Fruit fly (Drosophila melanogaster) whole organism, adult: ENCODE data around the gene trbl.
A peak's percentile ranks its signal among the peaks of the same experiment; 100 is the strongest.

Source experiments
- CG11617 ChIP-seq: fragments of 200-800 bp; sonication (Bioruptor generic); optimal IDR thresholded peaks from 2 replicates; lab custom pipeline; 2017; ENCODE audit warnings: mild to moderate bottlenecking, missing biosample characterization, missing genetic modification reagents, missing genetic modification characterization
- CG12768 ChIP-seq: fragments of 200-800 bp; sonication (Bioruptor generic); optimal IDR thresholded peaks from 2 replicates; lab custom pipeline; 2017; ENCODE audit warnings: missing biosample characterization, missing genetic modification characterization, mild to moderate bottlenecking, moderate library complexity, missing genetic modification reagents
- CG14711 ChIP-seq: fragments of 200-800 bp; sonication (Bioruptor generic); optimal IDR thresholded peaks from 2 replicates; lab custom pipeline; 2018; ENCODE audit warnings: missing biosample characterization, mild to moderate bottlenecking, missing genetic modification characterization, moderate library complexity
- CG1620 ChIP-seq: fragments of 200-800 bp; sonication (Bioruptor generic); optimal IDR thresholded peaks from 2 replicates; lab custom pipeline; 2016; ENCODE audit warnings: missing biosample characterization, missing genetic modification characterization
- CG33017 ChIP-seq: fragments of 200-800 bp; sonication (Bioruptor generic); optimal IDR thresholded peaks from 2 replicates; lab custom pipeline; 2018; ENCODE audit warnings: missing biosample characterization, mild to moderate bottlenecking, missing genetic modification characterization, moderate library complexity
- CG5204 ChIP-seq: fragments of 200-800 bp; sonication (Bioruptor generic); optimal IDR thresholded peaks from 2 replicates; lab custom pipeline; 2016; ENCODE audit warnings: missing biosample characterization, missing genetic modification characterization
- CG7045 ChIP-seq: fragments of 200-800 bp; sonication (Bioruptor generic); optimal IDR thresholded peaks from 2 replicates; lab custom pipeline; 2017; ENCODE audit warnings: missing biosample characterization, mild to moderate bottlenecking, missing genetic modification characterization
- CG7101 ChIP-seq: fragments of 200-800 bp; sonication (Bioruptor generic); optimal IDR thresholded peaks from 2 replicates; lab custom pipeline; 2018; ENCODE audit warnings: missing biosample characterization, mild to moderate bottlenecking, missing genetic modification characterization, moderate library complexity
- Clk ChIP-seq: fragments of 200-800 bp; sonication (Bioruptor generic); optimal IDR thresholded peaks from 2 replicates; lab custom pipeline; 2017; ENCODE audit warnings: missing biosample characterization, missing genetic modification characterization
- Crg-1 ChIP-seq: fragments of 200-800 bp; sonication (Bioruptor generic); optimal IDR thresholded peaks from 2 replicates; lab custom pipeline; 2016; ENCODE audit warnings: missing biosample characterization, missing genetic modification characterization
- Hr96 ChIP-seq: fragments of 200-800 bp; sonication (Bioruptor generic); optimal IDR thresholded peaks from 2 replicates; lab custom pipeline; 2016; ENCODE audit warnings: missing biosample characterization, missing genetic modification characterization
- Mnt ChIP-seq: fragments of 200-800 bp; sonication (Bioruptor generic); optimal IDR thresholded peaks from 2 replicates; lab custom pipeline; 2016; ENCODE audit warnings: missing biosample characterization, mild to moderate bottlenecking, missing genetic modification characterization
- bab1 ChIP-seq: fragments of 200-800 bp; sonication (Bioruptor generic); optimal IDR thresholded peaks from 3 replicates; lab custom pipeline; 2019; ENCODE audit warnings: missing biosample characterization, mild to moderate bottlenecking, missing genetic modification characterization, moderate library complexity
- cic ChIP-seq: fragments of 200-800 bp; sonication (Bioruptor generic); optimal IDR thresholded peaks from 2 replicates; lab custom pipeline; 2017; ENCODE audit warnings: missing biosample characterization, mild to moderate bottlenecking, missing genetic modification characterization, moderate library complexity
- cnc ChIP-seq, 2 experiments: fragments of >200 bp; optimal IDR thresholded peaks; 2 replicates each; lab custom pipeline; 2017
- kay ChIP-seq: fragments of 200-800 bp; sonication (Bioruptor generic); peaks from one replicate; lab custom pipeline; 2016; ENCODE audit warnings: missing biosample characterization, missing genetic modification characterization, borderline replicate concordance
- ovo ChIP-seq: fragments of 200-800 bp; sonication (Bioruptor generic); optimal IDR thresholded peaks from 2 replicates; lab custom pipeline; 2016; ENCODE audit warnings: missing biosample characterization, missing genetic modification characterization
- pad ChIP-seq: fragments of 200-800 bp; sonication (Bioruptor generic); optimal IDR thresholded peaks from 3 replicates; lab custom pipeline; 2017; ENCODE audit warnings: missing biosample characterization, missing genetic modification characterization, mild to moderate bottlenecking, moderate library complexity, missing genetic modification reagents
- tj ChIP-seq: fragments of 200-800 bp; sonication (Bioruptor generic); optimal IDR thresholded peaks from 3 replicates; lab custom pipeline; 2017; ENCODE audit warnings: missing biosample characterization, mild to moderate bottlenecking, missing genetic modification characterization, moderate library complexity
- toe ChIP-seq: fragments of 200-800 bp; sonication (Bioruptor generic); optimal IDR thresholded peaks from 2 replicates; lab custom pipeline; 2016; ENCODE audit warnings: missing biosample characterization, missing genetic modification characterization

trbl gene

DNA sequence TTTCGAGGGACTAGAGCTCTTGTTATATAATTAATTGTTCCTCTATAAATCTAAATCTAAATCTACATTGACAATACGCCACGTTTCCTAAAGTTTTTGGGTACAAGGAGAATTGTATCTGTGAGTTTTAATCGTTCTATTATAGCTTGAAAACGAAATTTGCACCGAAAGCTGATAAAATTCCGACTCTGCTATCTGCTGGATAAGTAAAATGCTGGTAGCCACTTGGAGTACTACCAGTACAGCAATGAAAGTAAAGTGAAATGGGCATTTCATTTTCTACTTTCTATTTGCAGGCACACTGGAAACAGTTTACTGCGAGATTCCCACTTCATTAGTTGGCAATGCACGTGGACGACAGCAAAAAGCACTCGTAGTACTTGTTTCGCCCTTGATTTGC lies 48.3 kb downstream of the trbl start, which contains the start of gene CG5618:
TSS of gene CG5618 (plus strand) at position 301 of the 400 bp plus-strand sequence.
- TF ChIP-seq CG14711 (tag; lab: Kevin White, UChicago) = no peak
- no peak for TF ChIP-seq cic (GFP tag; lab: Kevin White, UChicago)
- TF ChIP-seq CG1620 (GFP tag; lab: Kevin White, UChicago) = no peak
- TF ChIP-seq Clk (GFP tag; lab: Kevin White, UChicago) = no peak
- no peak for TF ChIP-seq Crg-1
- no peak for TF ChIP-seq ovo (GFP tag; lab: Kevin White, UChicago)
- TF ChIP-seq CG5204 (GFP tag; lab: Kevin White, UChicago) = no peak
- TF ChIP-seq pad (GFP tag; lab: Kevin White, UChicago) = no peak
- no peak for TF ChIP-seq Mnt
- no peak for TF ChIP-seq CG7045 (GFP tag; lab: Kevin White, UChicago)
- no peak for TF ChIP-seq CG12768 (GFP tag; lab: Kevin White, UChicago)
- no peak for TF ChIP-seq CG33017 (tag; lab: Kevin White, UChicago)

DNA sequence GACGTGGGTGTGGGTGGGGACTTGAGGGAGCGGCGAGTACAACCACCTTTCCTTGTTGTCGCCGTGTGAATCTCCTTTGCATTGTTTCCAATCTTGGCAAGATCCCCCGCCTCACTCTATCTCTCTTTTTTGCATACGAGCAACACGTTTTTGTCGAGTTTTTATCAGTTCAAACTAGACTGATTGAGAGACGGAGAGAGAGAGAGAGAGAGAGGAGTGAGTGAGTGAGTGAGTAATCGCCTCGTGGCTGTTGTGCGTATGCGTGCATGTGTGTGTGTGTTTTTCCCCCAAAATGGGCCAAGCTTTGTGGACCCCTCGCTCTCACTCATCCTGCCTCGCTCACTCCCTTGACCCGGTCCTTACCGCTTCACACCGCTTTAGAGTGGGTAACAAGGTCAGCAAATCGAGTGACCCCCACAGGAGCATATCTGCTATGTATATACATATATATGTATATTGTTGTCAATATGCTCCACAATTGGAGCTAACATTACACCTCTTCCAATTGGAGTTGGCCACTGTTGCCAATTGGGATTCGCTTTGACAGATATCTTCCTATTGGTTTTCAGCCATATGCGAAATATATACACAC lies 52.0 kb downstream of the trbl start:
- TF ChIP-seq CG14711 (tag; lab: Kevin White, UChicago) (no peak), kay (GFP tag; lab: Kevin White, UChicago) (peak; percentile 92), Mnt (peak; percentile 52), Crg-1 (no peak)

- TF ChIP-seq Hr96 (GFP tag; lab: Kevin White, UChicago) (no peak), pad (GFP tag; lab: Kevin White, UChicago) (peak; percentile 93)
Observed at dm6 chr3L:20348581-20349093, 52.8 kb downstream of the trbl start.

DNA sequence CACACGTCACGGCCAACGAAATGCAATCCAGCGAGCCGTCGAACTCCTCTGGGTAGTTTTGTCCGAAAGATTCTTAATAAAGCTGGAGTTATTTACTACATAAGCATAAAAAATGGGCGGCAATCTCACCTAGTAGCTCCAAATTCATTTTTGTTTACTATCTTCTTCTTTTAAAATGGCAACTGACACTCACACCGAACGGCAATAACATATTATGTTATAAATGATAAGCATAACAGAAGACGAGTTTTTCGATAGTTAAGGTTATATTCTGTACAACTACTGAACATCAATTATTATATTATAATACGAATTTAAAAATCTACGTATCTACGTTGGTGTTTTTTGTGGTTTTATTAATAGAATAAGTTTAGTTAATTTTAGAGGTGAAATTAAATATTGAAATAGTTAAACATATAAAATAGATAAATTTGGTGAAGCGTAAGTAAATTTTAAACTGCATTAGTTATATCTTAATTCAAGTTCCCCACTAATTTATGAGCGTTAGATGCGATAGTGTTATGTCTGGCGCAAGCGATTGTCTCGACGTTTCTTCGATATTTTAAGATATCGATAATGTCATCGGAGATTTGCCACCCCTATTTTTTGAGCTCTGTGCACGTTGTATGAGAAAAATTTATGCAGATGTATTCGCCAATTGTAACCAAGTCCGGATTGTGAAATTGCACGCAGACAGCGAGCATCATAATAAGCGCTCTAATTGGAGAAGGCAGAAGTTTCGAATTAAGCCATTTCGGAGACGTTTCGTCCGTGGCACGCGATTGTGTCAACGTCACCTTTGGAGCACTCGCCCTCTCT lies 53.4 kb downstream of the trbl start, which contains the start of the genes Rbbp5 and eRF1:
TSS of gene Rbbp5 (minus strand) at position 181 of the 819 bp plus-strand sequence.
TSS of gene eRF1 (plus strand) at position 594 of the 819 bp plus-strand sequence.
- TF ChIP-seq bab1 (GFP tag; lab: Kevin White, UChicago) (peak; percentile 73), CG1620 (GFP tag; lab: Kevin White, UChicago) (peak; percentile 76), cnc (optimal IDR thresholded peaks at IDR 0.05; lab: Kevin White, UChicago) (no peak), pad (GFP tag; lab: Kevin White, UChicago) (no peak), toe (GFP tag; lab: Kevin White, UChicago) (no peak), Hr96 (GFP tag; lab: Kevin White, UChicago) (peak; percentile 37), cic (GFP tag; lab: Kevin White, UChicago) (no peak), CG14711 (tag; lab: Kevin White, UChicago) (peak; percentile 79), tj (GFP tag; lab: Kevin White, UChicago) (peak; percentile 52), CG12768 (GFP tag; lab: Kevin White, UChicago) (peak; percentile 48), CG5204 (GFP tag; lab: Kevin White, UChicago) (no peak), ovo (GFP tag; lab: Kevin White, UChicago) (peak; percentile 52), CG11617 (GFP tag; lab: Kevin White, UChicago) (peak; percentile 67), kay (GFP tag; lab: Kevin White, UChicago) (no peak), CG33017 (tag; lab: Kevin White, UChicago) (peak; percentile 36), Crg-1 (peak; percentile 66), Clk (GFP tag; lab: Kevin White, UChicago) (peak; percentile 9), CG7101 (tag; lab: Kevin White, UChicago) (peak; percentile 82), Mnt (peak; percentile 93), CG7045 (GFP tag; lab: Kevin White, UChicago) (peak; percentile 65)
